Worm (Caenorhabditis elegans) whole organism, L3 larva: ENCODE results near the gene str-204.

Source experiments
- ama-1 ChIP-seq: fragments of 150-350 bp; optimal IDR thresholded peaks from 2 replicates; lab custom pipeline; 2018
- eor-1 ChIP-seq, 2 experiments: fragments of 150-350 bp; optimal IDR thresholded peaks; 2 replicates each; lab custom pipeline; 2014 to 2018; ENCODE audit warnings: missing biosample characterization in 2 of 2, missing genetic modification characterization in 2 of 2
- lin-39 ChIP-seq: fragments of 150-350 bp; optimal IDR thresholded peaks from 2 replicates; lab custom pipeline; 2018; ENCODE audit warnings: missing biosample characterization, missing genetic modification reagents, missing genetic modification characterization
- nhr-237 ChIP-seq: fragments of 150-350 bp; optimal IDR thresholded peaks from 2 replicates; lab custom pipeline; 2014; ENCODE audit warnings: missing biosample characterization, missing genetic modification characterization
- nhr-25 ChIP-seq: sonication (generic microtip); optimal IDR thresholded peaks from 2 replicates; lab custom pipeline; 2017; ENCODE audit warnings: missing biosample characterization, missing genetic modification characterization
- nhr-28 ChIP-seq: fragments of 150-350 bp; optimal IDR thresholded peaks from 2 replicates; lab custom pipeline; 2014; ENCODE audit warnings: missing biosample characterization, missing genetic modification characterization
- snpc-4 ChIP-seq: fragments of 150-350 bp; optimal IDR thresholded peaks from 2 replicates; lab custom pipeline; 2014; ENCODE audit warnings: missing biosample characterization, missing genetic modification characterization
- tbx-2 ChIP-seq: sonication (generic microtip); optimal IDR thresholded peaks from 2 replicates; lab custom pipeline; 2016; ENCODE audit warnings: mild to moderate bottlenecking, missing genetic modification characterization, missing compliant biosample characterization
- unc-62 ChIP-seq: fragments of 150-350 bp; sonication (generic microtip); optimal IDR thresholded peaks from 4 replicates; lab custom pipeline; 2014; ENCODE audit warnings: missing biosample characterization, missing genetic modification reagents, missing genetic modification characterization
- zag-1 ChIP-seq: fragments of 150-350 bp; optimal IDR thresholded peaks from 2 replicates; lab custom pipeline; 2014; ENCODE audit warnings: missing biosample characterization, missing genetic modification characterization

DNA sequence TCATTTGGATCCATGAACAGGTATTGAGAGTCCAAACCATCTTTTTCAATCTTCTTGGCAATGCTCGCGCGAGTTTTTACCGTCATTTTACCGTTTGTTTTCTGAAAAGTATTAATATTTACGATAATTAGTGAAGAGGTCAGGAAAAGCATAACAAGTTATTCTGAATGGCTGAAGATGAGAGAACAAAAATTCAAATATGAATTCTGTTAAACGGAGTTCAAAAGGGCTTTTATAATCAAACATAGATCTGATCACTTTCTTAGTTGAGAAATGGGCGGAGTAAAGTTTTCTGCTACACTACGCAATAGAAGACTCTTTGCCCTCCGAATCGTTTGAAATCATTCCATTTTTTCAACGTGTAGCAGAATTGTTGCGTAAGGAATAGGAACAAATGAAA is 6.4 kb upstream of the str-204 start, which contains the start of gene fat-7:
- TF ChIP-seq zag-1 (tag; lab: Kevin White, UChicago) (no peak), ama-1 (lab: Kevin White, UChicago) (no peak), snpc-4 (tag; lab: Kevin White, UChicago) (no peak), unc-62 (no peak), lin-39 (tag; lab: Kevin White, UChicago) (no peak), nhr-25 (tag; lab: Kevin White, UChicago) (no peak), nhr-28 (tag; lab: Kevin White, UChicago) (no peak), eor-1 (tag; optimal IDR thresholded peaks at IDR 0.05; lab: Kevin White, UChicago) (no peak), tbx-2 (tag; lab: Kevin White, UChicago) (no peak), nhr-237 (tag; lab: Kevin White, UChicago) (no peak)
